Worm (Caenorhabditis elegans) whole organism, young adult: ENCODE measurements around the gene C14C10.5.

ENCODE experiments used
- B0261.1 ChIP-seq: sonication (generic microtip); optimal IDR thresholded peaks from 2 replicates; lab custom pipeline; 2016; ENCODE audit warnings: mild to moderate bottlenecking, missing genetic modification characterization, moderate library complexity, missing compliant biosample characterization
- T07F8.4 ChIP-seq: sonication (generic microtip); optimal IDR thresholded peaks from 2 replicates; lab custom pipeline; 2016; ENCODE audit warnings: mild to moderate bottlenecking, missing genetic modification characterization, moderate library complexity, missing compliant biosample characterization
- ceh-100 ChIP-seq: fragments of 200-800 bp; sonication (Bioruptor generic); IDR thresholded peaks from 2 replicates; pipeline ENCODE4 v1.3.6; 2022; ENCODE audit warnings: missing genetic modification reagents, missing genetic modification characterization, missing compliant biosample characterization
- him-1 ChIP-seq: sonication (generic microtip); optimal IDR thresholded peaks from 2 replicates; lab custom pipeline; 2016; ENCODE audit warnings: missing genotype, missing genetic modification reagents, missing genetic modification characterization, missing compliant biosample characterization
- hlh-26 ChIP-seq: fragments of 200-800 bp; sonication (Bioruptor generic); conservative IDR thresholded peaks from 2 replicates; pipeline ENCODE4 v1.3.6; 2022; ENCODE audit warnings: missing genetic modification reagents, missing genetic modification characterization, missing compliant biosample characterization
- lin-26 ChIP-seq: fragments of 200-800 bp; sonication (Bioruptor generic); IDR thresholded peaks from 2 replicates; pipeline ENCODE4 v1.3.6; 2022; ENCODE audit warnings: missing genetic modification reagents, missing genetic modification characterization, missing compliant biosample characterization
- madf-6 ChIP-seq: fragments of 200-800 bp; sonication (Bioruptor generic); IDR thresholded peaks from 2 replicates; pipeline ENCODE4 v1.3.6; 2022; ENCODE audit warnings: missing genetic modification reagents, missing genetic modification characterization, missing compliant biosample characterization
- mcd-1 ChIP-seq: fragments of 200-800 bp; sonication (Bioruptor generic); IDR thresholded peaks from 2 replicates; pipeline ENCODE4 v1.3.6; 2022; ENCODE audit warnings: missing genetic modification reagents, missing genetic modification characterization, missing compliant biosample characterization

DNA sequence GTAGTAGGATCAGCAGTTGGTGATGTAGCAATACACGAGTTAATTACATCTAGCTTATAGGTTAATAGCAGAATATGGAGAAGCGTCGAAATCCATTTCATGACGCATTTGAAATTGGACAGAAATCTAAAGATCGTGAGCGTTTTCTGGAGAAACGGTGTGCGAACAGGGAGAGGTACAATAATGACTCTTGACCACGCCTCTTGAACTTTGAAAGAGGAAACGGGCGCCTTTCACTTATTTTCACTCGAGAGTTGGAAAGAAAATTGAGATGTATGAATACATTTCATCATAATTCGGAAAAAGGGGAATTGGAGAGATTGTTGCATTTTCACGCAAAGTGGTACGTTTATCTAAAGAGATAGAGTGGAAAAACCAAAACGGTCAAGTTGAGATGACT is 29.8 kb downstream of the C14C10.5 start, which contains the start of gene F56H9.6:
- TF ChIP-seq lin-26 (GFP tag; lab: Robert Waterston, UW) (no peak), B0261.1 (tag; lab: Kevin White, UChicago) (no peak), him-1 (tag; lab: Kevin White, UChicago) (no peak), hlh-26 (no peak), mcd-1 (GFP tag; lab: Robert Waterston, UW) (no peak), madf-6 (no peak), T07F8.4 (no peak), ceh-100 (GFP tag; lab: Robert Waterston, UW) (no peak)
